2 fruit fly cellular contexts compared by ENCODE assay signal in genomic region chr2L:11970343-11970742, dm6.
A peak's percentile ranks its signal among the peaks of the same experiment; 100 is the strongest.
TF ChIP-seq lines count a peak whose summit lies in the region.

No protein-coding gene starts in this region.

- TF ChIP-seq CTCF in whole organism, embryonic (GFP tag; optimal IDR thresholded peaks at IDR 0.05; lab: Kevin White, UChicago) = no peak

TF ChIP-seq in whole organism, adult, 20 proteins besides CTCF, POLR2A, EP300 and RAD21:
- TF ChIP-seq CG12768 (GFP tag; optimal IDR thresholded peaks at IDR 0.05; lab: Kevin White, UChicago) (no peak), kay (GFP tag; lab: Kevin White, UChicago; ENCODE audit: borderline replicate concordance) (peak; percentile 94)
TF ChIP-seq in whole organism, adult: peak in this region for 1.

TF ChIP-seq in whole organism, embryonic, 481 proteins besides CTCF, POLR2A, EP300 and RAD21:
- TF ChIP-seq CG6683 (GFP tag; optimal IDR thresholded peaks at IDR 0.05; lab: Kevin White, UChicago) (no peak), Sox100B (GFP tag; optimal IDR thresholded peaks at IDR 0.05; lab: Kevin White, UChicago) (no peak), Opbp (GFP tag; IDR thresholded peaks at IDR 0.05; lab: Robert Waterston, UW; ENCODE audit: partially characterized antibody) (no peak), CG2678 (tag; optimal IDR thresholded peaks at IDR 0.05; lab: Kevin White, UChicago) (no peak), CG15601 (tag; optimal IDR thresholded peaks at IDR 0.05; lab: Kevin White, UChicago) (no peak), chn (GFP tag; optimal IDR thresholded peaks at IDR 0.05; lab: Kevin White, UChicago) (no peak), CG14965 (GFP tag; optimal IDR thresholded peaks at IDR 0.05; lab: Kevin White, UChicago; ENCODE audit: borderline replicate concordance) (no peak), CG3407 (GFP tag; optimal IDR thresholded peaks at IDR 0.05; lab: Kevin White, UChicago) (no peak), CG9932 (GFP tag; IDR thresholded peaks at IDR 0.05; lab: Robert Waterston, UW) (no peak), CG8765 (GFP tag; IDR thresholded peaks at IDR 0.05; lab: Robert Waterston, UW) (no peak), CG7786 (GFP tag; optimal IDR thresholded peaks at IDR 0.05; lab: Kevin White, UChicago) (no peak), z (GFP tag; IDR thresholded peaks at IDR 0.05; lab: Robert Waterston, UW) (peak; percentile 69; the same call in 2 of the 3 replicates), ash1 (GFP tag; optimal IDR thresholded peaks at IDR 0.05; lab: Kevin White, UChicago) (no peak), CG6254 (GFP tag; optimal IDR thresholded peaks at IDR 0.05; lab: Kevin White, UChicago) (no peak), CG7271 (tag; optimal IDR thresholded peaks at IDR 0.05; lab: Kevin White, UChicago) (no peak), CG12071 (GFP tag; optimal IDR thresholded peaks at IDR 0.05; lab: Kevin White, UChicago) (no peak), Elba2 (GFP tag; optimal IDR thresholded peaks at IDR 0.05; lab: Kevin White, UChicago) (no peak), Dad (GFP tag; optimal IDR thresholded peaks at IDR 0.05; lab: Kevin White, UChicago) (no peak), CG14050 (GFP tag; IDR thresholded peaks at IDR 0.05; lab: Robert Waterston, UW) (no peak), CG4820 (GFP tag; optimal IDR thresholded peaks at IDR 0.05; lab: Kevin White, UChicago) (peak; percentile 9), caup (GFP tag; optimal IDR thresholded peaks at IDR 0.05; lab: Kevin White, UChicago; ENCODE audit: severe bottlenecking) (no peak), sens (GFP tag; lab: Kevin White, UChicago) (peak; percentile 75), eve (GFP tag; optimal IDR thresholded peaks at IDR 0.05; lab: Kevin White, UChicago) (peak in 1 of 2 experiments; percentile 76)

Comparison
In these comparisons a context has a peak if more than half of its experiments do, and no peak if none do; other contexts are left out.
1. Of the 1 proteins assayed by ChIP-seq in both whole organism, embryonic and whole organism, adult: peak only in whole organism, embryonic: none; only in whole organism, adult: kay; in both: none; in neither: 0.